ENCODE assay signal across 1 worm cellular context in genomic region chrX:1148438-1148837, ce11.
A peak's percentile ranks its signal among the peaks of the same experiment; 100 is the strongest.
TF ChIP-seq lines count a peak whose summit lies in the region.

Gene R193.2, minus strand, starts transcription at chrX:1148585.
Gene R193.6, plus strand, starts transcription at chrX:1148787.

TF ChIP-seq in whole organism, L4 larva, 104 proteins besides CTCF, POLR2A, EP300 and RAD21 (continued from another document):
- TF ChIP-seq nhr-11 (tag; optimal IDR thresholded peaks at IDR 0.05; lab: Kevin White, UChicago) (no peak), lin-29 (GFP tag; IDR thresholded peaks at IDR 0.05; lab: Robert Waterston, UW) (no peak), pqm-1 (tag; optimal IDR thresholded peaks at IDR 0.05; lab: Kevin White, UChicago) (peak; percentile 85)
